Worm (Caenorhabditis elegans) whole organism, L1 larva: ENCODE results near the gene ZK1055.6.

Experiments
- C04F5.9 ChIP-seq: sonication (generic microtip); optimal IDR thresholded peaks from 2 replicates; lab custom pipeline; 2016; ENCODE audit warnings: missing genetic modification characterization, missing compliant biosample characterization
- C16A3.4 ChIP-seq: fragments of 150-350 bp; optimal IDR thresholded peaks from 2 replicates; lab custom pipeline; 2014; ENCODE audit warnings: missing biosample characterization, missing genetic modification characterization
- C34B4.2 ChIP-seq: sonication (generic microtip); optimal IDR thresholded peaks from 2 replicates; lab custom pipeline; 2017; ENCODE audit warnings: mild to moderate bottlenecking, missing genetic modification characterization, missing compliant biosample characterization
- F16B12.6 ChIP-seq: fragments of 150-350 bp; optimal IDR thresholded peaks from 2 replicates; lab custom pipeline; 2014; ENCODE audit warnings: missing biosample characterization, missing genetic modification characterization
- blmp-1 ChIP-seq: fragments of 150-350 bp; optimal IDR thresholded peaks from 2 replicates; lab custom pipeline; 2014; ENCODE audit warnings: missing biosample characterization, missing genetic modification characterization
- ceh-82 ChIP-seq, 3 experiments: fragments of 150-350 bp in 1 of 3; sonication (generic microtip) in 2 of 3; optimal IDR thresholded peaks; 2 replicates each; lab custom pipeline; 2014 to 2017; ENCODE audit warnings: missing biosample characterization in 3 of 3, missing genetic modification characterization in 3 of 3
- ces-1 ChIP-seq: fragments of 150-350 bp; optimal IDR thresholded peaks from 2 replicates; lab custom pipeline; 2014; ENCODE audit warnings: missing biosample characterization, missing genetic modification reagents, missing genetic modification characterization
- dsc-1 ChIP-seq: sonication (generic microtip); optimal IDR thresholded peaks from 2 replicates; lab custom pipeline; 2016; ENCODE audit warnings: mild to moderate bottlenecking, missing genetic modification characterization, missing compliant biosample characterization
- efl-1 ChIP-seq, 4 experiments: fragments of 150-350 bp; optimal IDR thresholded peaks in 3 of 4; peaks in 1 of 4; 1 replicate in 1 of 4; 2 replicates in 3 of 4; lab custom pipeline; 2014; ENCODE audit warnings: missing biosample characterization in 2 of 4, missing genetic modification characterization in 2 of 4, missing genetic modification reagents in 2 of 4
- elt-2 ChIP-seq: sonication (generic microtip); optimal IDR thresholded peaks from 2 replicates; lab custom pipeline; 2016; ENCODE audit warnings: missing genetic modification characterization, mild to moderate bottlenecking, inconsistent platforms, missing compliant biosample characterization, missing genetic modification reagents
- fkh-4 ChIP-seq: sonication (generic microtip); optimal IDR thresholded peaks from 2 replicates; lab custom pipeline; 2016; ENCODE audit warnings: missing compliant biosample characterization, missing genetic modification characterization, borderline replicate concordance
- fkh-8 ChIP-seq: sonication (generic microtip); optimal IDR thresholded peaks from 2 replicates; lab custom pipeline; 2016; ENCODE audit warnings: mild to moderate bottlenecking, missing genetic modification characterization, missing compliant biosample characterization
- fos-1 ChIP-seq: fragments of 150-350 bp; optimal IDR thresholded peaks from 2 replicates; lab custom pipeline; 2014; ENCODE audit warnings: missing biosample characterization, missing genetic modification characterization
- hpl-2 ChIP-seq: fragments of 150-350 bp; optimal IDR thresholded peaks from 2 replicates; lab custom pipeline; 2014; ENCODE audit warnings: missing biosample characterization, missing genetic modification reagents, missing genetic modification characterization
- irx-1 ChIP-seq: sonication (generic microtip); optimal IDR thresholded peaks from 2 replicates; lab custom pipeline; 2016; ENCODE audit warnings: missing genetic modification characterization, missing compliant biosample characterization
- lin-14 ChIP-seq: fragments of 200-800 bp; sonication (Bioruptor generic); optimal IDR thresholded peaks from 2 replicates; lab custom pipeline; 2018; ENCODE audit warnings: mild to moderate bottlenecking, missing genetic modification characterization, moderate library complexity, missing compliant biosample characterization
- mep-1 ChIP-seq: fragments of 150-350 bp; optimal IDR thresholded peaks from 2 replicates; lab custom pipeline; 2014; ENCODE audit warnings: missing biosample characterization, missing genetic modification characterization
- nhr-11 ChIP-seq: fragments of 150-350 bp; optimal IDR thresholded peaks from 2 replicates; lab custom pipeline; 2014; ENCODE audit warnings: missing biosample characterization, missing genetic modification characterization
- nhr-47 ChIP-seq: sonication (generic microtip); optimal IDR thresholded peaks from 2 replicates; lab custom pipeline; 2016; ENCODE audit warnings: mild to moderate bottlenecking, missing genetic modification characterization, moderate library complexity, missing compliant biosample characterization
- nhr-71 ChIP-seq: sonication (generic microtip); optimal IDR thresholded peaks from 2 replicates; lab custom pipeline; 2016; ENCODE audit warnings: mild to moderate bottlenecking, missing genetic modification characterization, moderate library complexity, missing compliant biosample characterization
- nhr-85 ChIP-seq: sonication (generic microtip); peaks from one replicate; lab custom pipeline; 2016; ENCODE audit warnings: missing genetic modification characterization, inconsistent platforms, missing compliant biosample characterization
- pax-3 ChIP-seq: fragments of 200-800 bp; sonication (Bioruptor generic); optimal IDR thresholded peaks from 2 replicates; lab custom pipeline; 2018; ENCODE audit warnings: mild to moderate bottlenecking, missing genetic modification characterization, moderate library complexity, missing compliant biosample characterization
- skn-1 ChIP-seq: fragments of 150-350 bp; optimal IDR thresholded peaks from 2 replicates; lab custom pipeline; 2014; ENCODE audit warnings: missing biosample characterization, missing genetic modification characterization
- sox-4 ChIP-seq: sonication (generic microtip); optimal IDR thresholded peaks from 2 replicates; lab custom pipeline; 2016; ENCODE audit warnings: missing genetic modification characterization, missing compliant biosample characterization
- sup-37 ChIP-seq: fragments of 200-800 bp; sonication (Bioruptor generic); optimal IDR thresholded peaks from 2 replicates; lab custom pipeline; 2018; ENCODE audit warnings: mild to moderate bottlenecking, missing genetic modification characterization, missing compliant biosample characterization
- unc-130 ChIP-seq: fragments of 150-350 bp; optimal IDR thresholded peaks from 2 replicates; lab custom pipeline; 2017; ENCODE audit warnings: missing biosample characterization, missing genetic modification characterization, inconsistent platforms
- unc-30 ChIP-seq: sonication (generic microtip); optimal IDR thresholded peaks from 2 replicates; lab custom pipeline; 2017; ENCODE audit warnings: missing biosample characterization, missing genetic modification characterization
- vab-15 ChIP-seq: sonication (generic microtip); optimal IDR thresholded peaks from 2 replicates; lab custom pipeline; 2017; ENCODE audit warnings: missing genotype, mild to moderate bottlenecking, missing genetic modification characterization, missing compliant biosample characterization
- xbp-1 ChIP-seq: sonication (generic microtip); optimal IDR thresholded peaks from 2 replicates; lab custom pipeline; 2016; ENCODE audit warnings: missing genetic modification characterization, missing compliant biosample characterization
- zag-1 ChIP-seq: fragments of 150-350 bp; optimal IDR thresholded peaks from 2 replicates; lab custom pipeline; 2014; ENCODE audit warnings: missing biosample characterization, missing genetic modification characterization

The ZK1055.6 gene

ce11 chrV:6630769-6631168, 28.4 kb upstream of the ZK1055.6 start (continued):
- no peak for TF ChIP-seq zag-1 (tag; lab: Kevin White, UChicago)
- TF ChIP-seq ces-1 (GFP tag; lab: Kevin White, UChicago) = no peak
- TF ChIP-seq sup-37 (GFP tag; lab: Kevin White, UChicago) = no peak
- TF ChIP-seq dsc-1 = peak; percentile 88
- peak; percentile 55 for TF ChIP-seq nhr-11
- peak; percentile 93 for TF ChIP-seq sox-4 (tag; lab: Kevin White, UChicago)
- TF ChIP-seq C34B4.2 = no peak
- TF ChIP-seq fkh-4 (tag; lab: Kevin White, UChicago) = peak; percentile 14
- TF ChIP-seq nhr-71 (tag; lab: Kevin White, UChicago) = peak; percentile 88
- TF ChIP-seq fos-1 (tag; lab: Kevin White, UChicago) = peak; percentile 18
- no peak for TF ChIP-seq vab-15 (tag; lab: Kevin White, UChicago)
- peak; percentile 10 for TF ChIP-seq mep-1

- no peak for TF ChIP-seq skn-1 (tag; lab: Kevin White, UChicago)
- no peak for TF ChIP-seq unc-130 (tag; lab: Kevin White, UChicago)
- TF ChIP-seq xbp-1 (tag; lab: Kevin White, UChicago) = no peak
- TF ChIP-seq irx-1 (tag; lab: Kevin White, UChicago) = no peak
- TF ChIP-seq nhr-47 (tag; lab: Kevin White, UChicago) = no peak
- TF ChIP-seq unc-30 = no peak
- no peak for TF ChIP-seq nhr-71 (tag; lab: Kevin White, UChicago)
- no peak for TF ChIP-seq ceh-82 (tag; optimal IDR thresholded peaks at IDR 0.05; lab: Kevin White, UChicago)
- no peak for TF ChIP-seq zag-1 (tag; lab: Kevin White, UChicago)
- TF ChIP-seq C04F5.9 (tag; lab: Kevin White, UChicago) = no peak
Observed at ce11 chrV:6626244-6626643, 23.8 kb upstream of the ZK1055.6 start, which contains the start of gene ppt-1. TSS of gene ppt-1 (minus strand) at chrV:6626344.

DNA sequence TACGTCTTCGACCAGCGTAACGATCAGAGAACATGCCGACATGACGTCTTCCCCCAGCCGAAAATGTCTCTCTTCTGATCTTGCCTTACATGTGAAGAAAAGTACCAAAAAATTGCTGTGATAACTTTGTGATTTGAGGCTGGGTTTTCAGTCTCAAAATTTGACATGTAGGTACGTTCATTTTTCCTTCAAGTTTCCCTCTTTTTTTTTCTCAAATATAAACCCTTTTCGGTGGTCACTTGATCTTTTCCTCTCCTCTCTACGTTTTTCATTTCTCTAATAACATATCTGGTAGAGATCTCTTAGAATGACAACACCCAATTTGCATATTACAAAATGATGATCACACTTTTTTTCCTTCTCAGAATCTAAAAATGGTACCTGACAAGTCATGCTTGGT, 19.5 kb upstream of the ZK1055.6 start, which contains the start of gene nhr-37:
Gene nhr-37 (plus strand): TSS at position 301 of the 400 bp plus-strand sequence.
- no peak for TF ChIP-seq sup-37 (GFP tag; lab: Kevin White, UChicago)
- TF ChIP-seq C16A3.4 (tag; lab: Kevin White, UChicago) = no peak
- TF ChIP-seq fkh-8 = peak; percentile 14

- TF ChIP-seq nhr-85 (tag; lab: Kevin White, UChicago) (peak; percentile 56), blmp-1 (peak; percentile 7), efl-1 (optimal IDR thresholded peaks at IDR 0.05; lab: Kevin White, UChicago) (no peak), efl-1 (GFP tag; optimal IDR thresholded peaks at IDR 0.05 in 1 of 2; lab: Kevin White, UChicago) (peak in 1 of 2 experiments; percentile 19), lin-14 (GFP tag; lab: Kevin White, UChicago) (peak; percentile 52), C16A3.4 (tag; lab: Kevin White, UChicago) (no peak)
Observed at ce11 chrV:6620809-6621208, 18.4 kb upstream of the ZK1055.6 start.

DNA sequence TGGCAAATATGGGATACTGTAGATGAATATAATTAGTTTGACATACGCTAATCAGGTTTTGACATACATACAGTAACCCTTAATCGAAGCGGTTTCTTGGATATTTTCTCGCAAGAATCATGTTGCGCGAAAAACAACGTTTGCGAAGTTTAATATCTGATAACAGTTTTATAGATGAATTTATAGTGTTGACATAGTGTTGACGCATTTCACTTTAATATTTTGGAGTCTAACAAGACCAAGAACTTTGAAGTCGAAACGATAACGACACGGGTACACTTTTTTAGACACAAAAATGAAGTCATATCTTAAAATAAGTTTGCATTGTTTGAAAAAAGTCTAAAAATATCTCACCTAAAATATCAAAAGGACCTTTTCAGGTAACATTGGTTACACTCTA, 13.9 kb upstream of the ZK1055.6 start:
- TF ChIP-seq fkh-4 (tag; lab: Kevin White, UChicago) (no peak), elt-2 (peak; percentile 16)

DNA sequence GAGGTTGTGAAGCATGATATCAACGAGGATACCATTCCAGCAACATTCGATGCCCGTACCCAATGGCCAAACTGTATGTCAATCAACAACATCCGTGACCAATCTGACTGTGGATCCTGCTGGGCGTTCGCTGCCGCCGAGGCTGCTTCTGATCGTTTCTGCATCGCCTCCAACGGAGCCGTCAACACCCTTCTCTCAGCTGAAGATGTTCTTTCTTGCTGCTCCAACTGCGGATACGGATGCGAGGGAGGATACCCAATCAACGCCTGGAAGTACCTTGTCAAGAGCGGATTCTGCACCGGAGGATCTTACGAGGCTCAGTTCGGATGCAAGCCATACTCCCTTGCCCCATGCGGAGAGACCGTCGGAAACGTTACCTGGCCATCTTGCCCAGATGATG, 12.6 kb upstream of the ZK1055.6 start:
- no peak for TF ChIP-seq hpl-2 (GFP tag; lab: Kevin White, UChicago)
- no peak for TF ChIP-seq C04F5.9 (tag; lab: Kevin White, UChicago)
- no peak for TF ChIP-seq pax-3 (tag; lab: Kevin White, UChicago)
- TF ChIP-seq F16B12.6 (tag; lab: Kevin White, UChicago) = no peak
- no peak for TF ChIP-seq efl-1 (optimal IDR thresholded peaks at IDR 0.05; lab: Kevin White, UChicago)
- TF ChIP-seq efl-1 (GFP tag; optimal IDR thresholded peaks at IDR 0.05 in 1 of 2; lab: Kevin White, UChicago) = peak in 1 of 2 experiments; percentile 76
- no peak for TF ChIP-seq sox-4 (tag; lab: Kevin White, UChicago)
